Worm (Caenorhabditis elegans) whole organism, L4/young adult: ENCODE measurements around the gene fbxa-197.

Source experiments
- W03F9.2 ChIP-seq: fragments of 150-350 bp; optimal IDR thresholded peaks from 2 replicates; lab custom pipeline; 2014; ENCODE audit warnings: missing biosample characterization, missing genetic modification characterization
- dao-5 ChIP-seq: sonication (generic microtip); optimal IDR thresholded peaks from 2 replicates; lab custom pipeline; 2016; ENCODE audit warnings: missing genotype, missing genetic modification characterization, moderate library complexity, missing compliant biosample characterization
- him-1 ChIP-seq: sonication (generic microtip); optimal IDR thresholded peaks from 2 replicates; lab custom pipeline; 2016; ENCODE audit warnings: missing genotype, missing genetic modification reagents, missing genetic modification characterization, missing compliant biosample characterization

DNA sequence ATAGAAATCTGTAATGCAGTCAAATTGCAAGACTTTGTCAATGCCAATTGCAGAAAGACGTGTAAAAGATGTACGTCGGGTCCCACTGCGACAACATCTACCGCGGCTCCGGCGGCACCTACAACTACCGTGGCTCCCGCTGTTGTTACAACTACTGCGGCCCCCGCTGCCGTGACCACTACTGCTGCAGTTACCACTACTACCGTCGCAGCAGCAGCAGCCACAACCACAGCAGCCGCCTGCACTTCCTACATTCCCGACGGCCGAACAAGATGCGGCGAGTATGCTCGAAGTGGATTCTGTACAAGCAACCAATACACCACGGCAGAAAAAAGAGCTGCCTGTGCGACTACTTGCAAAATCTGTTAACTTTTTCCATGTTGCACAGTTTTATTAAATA, 47.3 kb downstream of the fbxa-197 start:
- TF ChIP-seq him-1 (tag; lab: Kevin White, UChicago), result no peak
- no peak for TF ChIP-seq dao-5 (tag; lab: Kevin White, UChicago)
- TF ChIP-seq W03F9.2, result no peak
